Worm (Caenorhabditis elegans) whole organism, young adult: ENCODE measurements around the gene T01C3.3.

ENCODE experiments used
- B0019.2 ChIP-seq: fragments of 200-800 bp; sonication (Bioruptor generic); conservative IDR thresholded peaks from 2 replicates; pipeline ENCODE4 v1.3.6; 2022; ENCODE audit warnings: missing genetic modification reagents, missing genetic modification characterization, missing compliant biosample characterization
- F23B12.7 ChIP-seq: sonication (generic microtip); optimal IDR thresholded peaks from 2 replicates; lab custom pipeline; 2017; ENCODE audit warnings: missing genetic modification characterization, mild to moderate bottlenecking, missing compliant biosample characterization, antibody characterized with exemption, moderate library complexity; ENCODE audit not compliant: insufficient read depth
- F57A8.1 ChIP-seq: fragments of 200-800 bp; sonication (Bioruptor generic); optimal IDR thresholded peaks from 2 replicates; lab custom pipeline; 2018; ENCODE audit warnings: mild to moderate bottlenecking, missing genetic modification characterization, moderate library complexity, missing compliant biosample characterization
- F57C9.4 ChIP-seq: sonication (generic microtip); optimal IDR thresholded peaks from 2 replicates; lab custom pipeline; 2017; ENCODE audit warnings: mild to moderate bottlenecking, missing genetic modification characterization, missing compliant biosample characterization
- Y79H2A.3 ChIP-seq: fragments of 200-800 bp; sonication (Bioruptor generic); conservative IDR thresholded peaks from 2 replicates; pipeline ENCODE4 v1.3.6; 2022; ENCODE audit warnings: missing genetic modification reagents, missing genetic modification characterization, missing compliant biosample characterization
- ZK185.1 ChIP-seq: sonication (generic microtip); optimal IDR thresholded peaks from 2 replicates; lab custom pipeline; 2016; ENCODE audit warnings: mild to moderate bottlenecking, missing genetic modification characterization, missing compliant biosample characterization; ENCODE audit not compliant: poor library complexity, severe bottlenecking
- aptf-2 ChIP-seq: fragments of 200-800 bp; sonication (Bioruptor generic); conservative IDR thresholded peaks from 2 replicates; pipeline ENCODE4 v1.3.6; 2022; ENCODE audit warnings: missing genetic modification reagents, missing genetic modification characterization, missing compliant biosample characterization
- aptf-3 ChIP-seq: fragments of 200-800 bp; sonication (Bioruptor generic); IDR thresholded peaks from 2 replicates; pipeline ENCODE4 v1.3.6; 2022; ENCODE audit warnings: missing genetic modification characterization, missing compliant biosample characterization
- athp-1 ChIP-seq: sonication (generic microtip); optimal IDR thresholded peaks from 2 replicates; lab custom pipeline; 2017; ENCODE audit warnings: mild to moderate bottlenecking, missing genetic modification characterization, missing compliant biosample characterization
- attf-5 ChIP-seq: fragments of 200-800 bp; sonication (Bioruptor generic); optimal IDR thresholded peaks from 2 replicates; lab custom pipeline; 2018; ENCODE audit warnings: mild to moderate bottlenecking, missing genetic modification characterization, missing compliant biosample characterization
- attf-6 ChIP-seq: fragments of 200-800 bp; sonication (Bioruptor generic); IDR thresholded peaks from 2 replicates; pipeline ENCODE4 v1.3.6; 2022; ENCODE audit warnings: missing genetic modification reagents, missing genetic modification characterization, missing compliant biosample characterization
- ccch-3 ChIP-seq: fragments of 200-800 bp; sonication (Bioruptor generic); optimal IDR thresholded peaks from 2 replicates; lab custom pipeline; 2018; ENCODE audit warnings: mild to moderate bottlenecking, missing genetic modification characterization, missing compliant biosample characterization
- cebp-2 ChIP-seq: fragments of 200-800 bp; sonication (Bioruptor generic); IDR thresholded peaks from 2 replicates; pipeline ENCODE4 v1.3.6; 2022; ENCODE audit warnings: missing genetic modification characterization, missing compliant biosample characterization
- ceh-27 ChIP-seq: fragments of 200-800 bp; sonication (Bioruptor generic); optimal IDR thresholded peaks from 2 replicates; lab custom pipeline; 2018; ENCODE audit warnings: mild to moderate bottlenecking, missing genetic modification characterization, moderate library complexity, missing compliant biosample characterization
- ceh-40 ChIP-seq: fragments of 200-800 bp; sonication (Bioruptor generic); IDR thresholded peaks from 2 replicates; pipeline ENCODE4 v1.3.6; 2022; ENCODE audit warnings: missing genetic modification characterization, missing compliant biosample characterization
- ceh-58 ChIP-seq: fragments of 200-800 bp; sonication (Bioruptor generic); IDR thresholded peaks from 2 replicates; pipeline ENCODE4 v1.3.6; 2022; ENCODE audit warnings: missing genetic modification characterization, missing compliant biosample characterization
- dox-1 ChIP-seq: fragments of 200-800 bp; sonication (Bioruptor generic); IDR thresholded peaks from 2 replicates; pipeline ENCODE4 v1.3.6; 2022; ENCODE audit warnings: missing genetic modification reagents, missing genetic modification characterization, missing compliant biosample characterization
- dpff-1 ChIP-seq: sonication (generic microtip); optimal IDR thresholded peaks from 2 replicates; lab custom pipeline; 2017; ENCODE audit warnings: mild to moderate bottlenecking, missing genetic modification characterization, missing compliant biosample characterization
- dpl-1 ChIP-seq: fragments of 150-350 bp; optimal IDR thresholded peaks from 2 replicates; lab custom pipeline; 2014; ENCODE audit warnings: missing biosample characterization, missing genetic modification reagents, missing genetic modification characterization
- efl-1 ChIP-seq: fragments of 150-350 bp; optimal IDR thresholded peaks from 2 replicates; lab custom pipeline; 2014; ENCODE audit warnings: missing biosample characterization, missing genetic modification reagents, missing genetic modification characterization
- egrh-3 ChIP-seq: fragments of 200-800 bp; sonication (Bioruptor generic); IDR thresholded peaks from 2 replicates; pipeline ENCODE4 v1.3.6; 2022; ENCODE audit warnings: missing genetic modification reagents, missing genetic modification characterization, missing compliant biosample characterization
- ets-4 ChIP-seq: fragments of 200-800 bp; sonication (Bioruptor generic); optimal IDR thresholded peaks from 2 replicates; lab custom pipeline; 2018; ENCODE audit warnings: mild to moderate bottlenecking, missing genetic modification characterization, missing compliant biosample characterization
- him-1 ChIP-seq: sonication (generic microtip); optimal IDR thresholded peaks from 2 replicates; lab custom pipeline; 2016; ENCODE audit warnings: missing genotype, missing genetic modification reagents, missing genetic modification characterization, missing compliant biosample characterization
- hlh-12 ChIP-seq: sonication (generic microtip); optimal IDR thresholded peaks from 2 replicates; lab custom pipeline; 2016; ENCODE audit warnings: missing genetic modification characterization, missing compliant biosample characterization
- hlh-26 ChIP-seq: fragments of 200-800 bp; sonication (Bioruptor generic); conservative IDR thresholded peaks from 2 replicates; pipeline ENCODE4 v1.3.6; 2022; ENCODE audit warnings: missing genetic modification reagents, missing genetic modification characterization, missing compliant biosample characterization
- hsf-1 ChIP-seq: fragments of 200-800 bp; sonication (Bioruptor generic); IDR thresholded peaks from 2 replicates; pipeline ENCODE4 v1.3.6; 2022; ENCODE audit warnings: missing genetic modification reagents, missing genetic modification characterization, missing compliant biosample characterization
- let-607 ChIP-seq, 2 experiments: fragments of 200-800 bp in 1 of 2; sonication (Bioruptor generic) in 1 of 2; sonication (generic microtip) in 1 of 2; optimal IDR thresholded peaks; 2 replicates each; lab custom pipeline; 2016 to 2018; ENCODE audit warnings: mild to moderate bottlenecking in 2 of 2, missing compliant biosample characterization in 2 of 2, missing genetic modification characterization in 2 of 2, moderate library complexity in 2 of 2, missing genotype in 1 of 2
- lsl-1 ChIP-seq: fragments of 200-800 bp; sonication (Bioruptor generic); optimal IDR thresholded peaks from 2 replicates; lab custom pipeline; 2018; ENCODE audit warnings: mild to moderate bottlenecking, missing genetic modification characterization, moderate library complexity, missing compliant biosample characterization
- mcd-1 ChIP-seq: fragments of 200-800 bp; sonication (Bioruptor generic); IDR thresholded peaks from 2 replicates; pipeline ENCODE4 v1.3.6; 2022; ENCODE audit warnings: missing genetic modification reagents, missing genetic modification characterization, missing compliant biosample characterization
- nfya-2 ChIP-seq: fragments of 200-800 bp; sonication (Bioruptor generic); IDR thresholded peaks from 2 replicates; pipeline ENCODE4 v1.3.6; 2022; ENCODE audit warnings: missing genetic modification reagents, missing genetic modification characterization, missing compliant biosample characterization
- nhr-120 ChIP-seq: fragments of 200-800 bp; sonication (Bioruptor generic); IDR thresholded peaks from 2 replicates; pipeline ENCODE4 v1.3.6; 2022; ENCODE audit warnings: missing genetic modification characterization, missing compliant biosample characterization
- nhr-179 ChIP-seq: sonication (generic microtip); optimal IDR thresholded peaks from 2 replicates; lab custom pipeline; 2016; ENCODE audit warnings: mild to moderate bottlenecking, missing genetic modification characterization, missing compliant biosample characterization
- nhr-27 ChIP-seq: fragments of 200-800 bp; sonication (Bioruptor generic); optimal IDR thresholded peaks from 2 replicates; lab custom pipeline; 2018; ENCODE audit warnings: mild to moderate bottlenecking, missing genetic modification characterization, moderate library complexity, missing compliant biosample characterization
- pbrm-1 ChIP-seq: fragments of 200-800 bp; sonication (Bioruptor generic); IDR thresholded peaks from 2 replicates; pipeline ENCODE4 v1.3.6; 2022; ENCODE audit warnings: missing genetic modification reagents, missing genetic modification characterization, missing compliant biosample characterization
- rcor-1 ChIP-seq: fragments of 200-800 bp; sonication (Bioruptor generic); IDR thresholded peaks from 2 replicates; pipeline ENCODE4 v1.3.6; 2022; ENCODE audit warnings: missing genetic modification reagents, missing genetic modification characterization, missing compliant biosample characterization
- snpc-4 ChIP-seq, 5 experiments: fragments of 150-350 bp in 1 of 5; sonication (generic microtip) in 4 of 5; optimal IDR thresholded peaks; 2 replicates each; lab custom pipeline; 2014 to 2018; ENCODE audit warnings: missing genetic modification characterization in 5 of 5, missing biosample characterization in 3 of 5, antibody characterized with exemption in 2 of 5, mild to moderate bottlenecking in 2 of 5, missing compliant biosample characterization in 2 of 5, missing genotype in 2 of 5, moderate library complexity in 2 of 5, missing genetic modification reagents in 1 of 5
- somi-1 ChIP-seq: fragments of 200-800 bp; sonication (Bioruptor generic); optimal IDR thresholded peaks from 2 replicates; lab custom pipeline; 2018; ENCODE audit warnings: mild to moderate bottlenecking, missing genetic modification characterization, missing compliant biosample characterization
- sptf-2 ChIP-seq: fragments of 200-800 bp; sonication (Bioruptor generic); optimal IDR thresholded peaks from 2 replicates; lab custom pipeline; 2018; ENCODE audit warnings: mild to moderate bottlenecking, missing genetic modification characterization, missing compliant biosample characterization
- tbp1 ChIP-seq: fragments of 200-800 bp; sonication (Bioruptor generic); optimal IDR thresholded peaks from 2 replicates; lab custom pipeline; 2018; ENCODE audit warnings: mild to moderate bottlenecking, missing genetic modification characterization, missing compliant biosample characterization
- tlf-1 ChIP-seq: fragments of 200-800 bp; sonication (Bioruptor generic); optimal IDR thresholded peaks from 2 replicates; lab custom pipeline; 2018; ENCODE audit warnings: mild to moderate bottlenecking, missing genetic modification characterization, missing compliant biosample characterization
- unc-130 ChIP-seq: sonication (generic microtip); optimal IDR thresholded peaks from 2 replicates; lab custom pipeline; 2016; ENCODE audit warnings: missing genetic modification reagents, missing genetic modification characterization, missing compliant biosample characterization
- zfh-2 ChIP-seq: fragments of 200-800 bp; sonication (Bioruptor generic); conservative IDR thresholded peaks from 2 replicates; pipeline ENCODE4 v1.3.6; 2022; ENCODE audit warnings: missing genetic modification reagents, missing genetic modification characterization, missing compliant biosample characterization
- zim-3 ChIP-seq: sonication (generic microtip); optimal IDR thresholded peaks from 2 replicates; lab custom pipeline; 2017; ENCODE audit warnings: mild to moderate bottlenecking, missing genetic modification characterization, moderate library complexity, missing compliant biosample characterization
- ztf-25 ChIP-seq: fragments of 200-800 bp; sonication (Bioruptor generic); IDR thresholded peaks from 2 replicates; pipeline ENCODE4 v1.3.6; 2022; ENCODE audit warnings: missing genetic modification reagents, missing genetic modification characterization, missing compliant biosample characterization
- ztf-26 ChIP-seq: sonication (generic microtip); optimal IDR thresholded peaks from 2 replicates; lab custom pipeline; 2017; ENCODE audit warnings: missing genetic modification characterization, missing compliant biosample characterization
- ztf-3 ChIP-seq: fragments of 200-800 bp; sonication (Bioruptor generic); optimal IDR thresholded peaks from 2 replicates; lab custom pipeline; 2018; ENCODE audit warnings: mild to moderate bottlenecking, missing genetic modification characterization, missing compliant biosample characterization

T01C3.3 gene

ce11 chrV:15001536-15001935, 9.1 kb upstream of the T01C3.3 start:
- TF ChIP-seq rcor-1 (GFP tag; lab: Robert Waterston, UW) (no peak), nhr-120 (GFP tag; lab: Robert Waterston, UW) (no peak), attf-6 (peak; percentile 35; the same call in 1 of the 2 replicates), zfh-2 (GFP tag; lab: Robert Waterston, UW) (peak; percentile 87), snpc-4 (GFP tag; optimal IDR thresholded peaks at IDR 0.05; lab: Kevin White, UChicago) (no peak), snpc-4 (tag; optimal IDR thresholded peaks at IDR 0.05; lab: Kevin White, UChicago) (no peak), aptf-2 (GFP tag; lab: Robert Waterston, UW) (no peak), mcd-1 (GFP tag; lab: Robert Waterston, UW) (no peak), F57A8.1 (peak; percentile 20), ceh-40 (GFP tag; lab: Robert Waterston, UW) (no peak), somi-1 (GFP tag; lab: Kevin White, UChicago) (no peak), attf-5 (GFP tag; lab: Kevin White, UChicago) (no peak), egrh-3 (peak; percentile 78), dox-1 (GFP tag; lab: Robert Waterston, UW) (peak; percentile 11; the same call in 1 of the 2 replicates), ccch-3 (GFP tag; lab: Kevin White, UChicago) (no peak), sptf-2 (peak; percentile 2), hsf-1 (peak; percentile 5; the same call in 1 of the 2 replicates), dpl-1 (GFP tag; lab: Kevin White, UChicago) (no peak), dpff-1 (tag; lab: Kevin White, UChicago) (no peak), unc-130 (GFP tag; lab: Kevin White, UChicago) (no peak), nfya-2 (GFP tag; lab: Robert Waterston, UW) (no peak)

ce11 chrV:15000055-15000704, 7.7 kb upstream of the T01C3.3 start, which contains the start of gene rps-16:
TSS of gene rps-16 (minus strand) at chrV:15000541.
- no peak for TF ChIP-seq ztf-26 (tag; lab: Kevin White, UChicago)
- no peak for TF ChIP-seq ZK185.1
- TF ChIP-seq athp-1 (tag; lab: Kevin White, UChicago): peak; percentile 66
- no peak for TF ChIP-seq hlh-26 (GFP tag; lab: Robert Waterston, UW)
- TF ChIP-seq cebp-2 (GFP tag; lab: Robert Waterston, UW): peak; percentile 87; the same call in 1 of the 2 replicates
- TF ChIP-seq ets-4: no peak
- no peak for TF ChIP-seq nhr-27 (tag; lab: Kevin White, UChicago)
- no peak for TF ChIP-seq B0019.2 (GFP tag; lab: Robert Waterston, UW)
- no peak for TF ChIP-seq snpc-4 (GFP tag; optimal IDR thresholded peaks at IDR 0.05; lab: Kevin White, UChicago)
- TF ChIP-seq snpc-4 (tag; optimal IDR thresholded peaks at IDR 0.05; lab: Kevin White, UChicago): peak in 2 of 4 experiments; percentile 27 to 29
- TF ChIP-seq F23B12.7: no peak
- TF ChIP-seq Y79H2A.3 (GFP tag; lab: Robert Waterston, UW): no peak
- TF ChIP-seq tlf-1 (GFP tag; lab: Kevin White, UChicago): peak; percentile 61
- TF ChIP-seq aptf-3 (GFP tag; lab: Robert Waterston, UW): no peak
- TF ChIP-seq pbrm-1 (GFP tag; lab: Robert Waterston, UW): no peak
- TF ChIP-seq hlh-12 (tag; lab: Kevin White, UChicago): no peak
- peak; percentile 81 for TF ChIP-seq hsf-1
- TF ChIP-seq ceh-58: 0 out of 2 replicates have a peak, but pooled peaks have one; percentile 85
- no peak for TF ChIP-seq him-1
- no peak for TF ChIP-seq ceh-27 (GFP tag; lab: Kevin White, UChicago)
- peak; percentile 11 for TF ChIP-seq tbp1
- TF ChIP-seq nhr-179 (tag; lab: Kevin White, UChicago): no peak
- TF ChIP-seq ztf-25 (GFP tag; lab: Robert Waterston, UW): no peak
- no peak for TF ChIP-seq F57C9.4
- TF ChIP-seq zim-3 (tag; lab: Kevin White, UChicago): no peak
- TF ChIP-seq efl-1 (GFP tag; lab: Kevin White, UChicago): peak; percentile 3
- peak; percentile 63; the same call in 1 of the 2 replicates for TF ChIP-seq zfh-2 (GFP tag; lab: Robert Waterston, UW)
- no peak for TF ChIP-seq let-607 (tag; optimal IDR thresholded peaks at IDR 0.05; lab: Kevin White, UChicago)
- TF ChIP-seq lsl-1 (GFP tag; lab: Kevin White, UChicago): no peak
- no peak for TF ChIP-seq ztf-3
